Fruit fly (Drosophila melanogaster): ENCODE measurements around the gene mAcon1.

dm6 chr2L:21220396-21220795, 52.0 kb downstream of the mAcon1 start, which contains the start of gene Atg18b:
- TF ChIP-seq CG7101 (tag; optimal IDR thresholded peaks at IDR 0.05): no peak
- TF ChIP-seq CG14711 (tag; optimal IDR thresholded peaks at IDR 0.05): no peak
- no peak for TF ChIP-seq CG1620 (GFP tag; optimal IDR thresholded peaks at IDR 0.05)
- no peak for TF ChIP-seq tj (GFP tag; optimal IDR thresholded peaks at IDR 0.05)
- TF ChIP-seq kay (GFP tag; ENCODE audit: borderline replicate concordance): no peak
- TF ChIP-seq cnc (optimal IDR thresholded peaks at IDR 0.05): no peak
- no peak for TF ChIP-seq Crg-1 (GFP tag; optimal IDR thresholded peaks at IDR 0.05)
- no peak for TF ChIP-seq cic (GFP tag; optimal IDR thresholded peaks at IDR 0.05)
- peak; percentile 84 for TF ChIP-seq ovo (GFP tag; optimal IDR thresholded peaks at IDR 0.05)
- TF ChIP-seq CG11617 (GFP tag; optimal IDR thresholded peaks at IDR 0.05): no peak
- no peak for TF ChIP-seq CG33017 (tag; optimal IDR thresholded peaks at IDR 0.05)
